Worm (Caenorhabditis elegans) whole organism, L4/young adult: ENCODE results near the gene F54B11.5.

Experiments used
- W03F9.2 ChIP-seq: fragments of 150-350 bp; optimal IDR thresholded peaks from 2 replicates; lab custom pipeline; 2014; ENCODE audit warnings: missing biosample characterization, missing genetic modification characterization
- him-1 ChIP-seq: sonication (generic microtip); optimal IDR thresholded peaks from 2 replicates; lab custom pipeline; 2016; ENCODE audit warnings: missing genotype, missing genetic modification reagents, missing genetic modification characterization, missing compliant biosample characterization

DNA sequence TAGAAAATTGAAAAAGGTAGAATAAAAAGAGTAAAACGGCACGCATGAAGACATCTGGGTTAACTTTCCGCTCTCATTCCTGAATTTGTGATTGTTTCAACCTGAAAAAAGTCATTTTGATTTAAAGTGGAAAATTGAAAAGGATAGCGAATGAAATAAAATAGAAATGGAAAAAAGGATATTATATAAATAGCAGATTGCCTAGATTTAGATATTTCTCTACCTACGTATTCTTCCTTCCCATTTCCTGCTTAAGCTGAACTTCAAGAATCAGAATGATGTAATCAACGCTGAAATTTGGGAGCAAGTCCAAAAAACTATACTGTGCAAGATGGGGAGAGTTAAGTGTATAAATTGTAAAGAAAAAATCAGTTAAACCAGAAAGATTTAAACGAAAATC is 26.0 kb downstream of the F54B11.5 start, which contains the start of gene R01E6.7:
- TF ChIP-seq W03F9.2 (tag; lab: Kevin White, UChicago) (no peak), him-1 (tag; lab: Kevin White, UChicago) (no peak)
